Fruit fly (Drosophila melanogaster): ENCODE measurements around the gene mei-217.

The mei-217 gene

dm6 chrX:17146529-17146928 lies 3.7 kb upstream of the mei-217 start:
- peak; percentile 57 for TF ChIP-seq sens (GFP tag)
- TF ChIP-seq CG15514 (GFP tag; optimal IDR thresholded peaks at IDR 0.05), result no peak

dm6 chrX:17132685-17133084 lies 10.1 kb downstream of the mei-217 start:
- no peak for TF ChIP-seq zen (tag; optimal IDR thresholded peaks at IDR 0.05)
- TF ChIP-seq CG11696 (GFP tag; IDR thresholded peaks at IDR 0.05), result no peak
- peak; percentile 14 for TF ChIP-seq PHDP (tag; optimal IDR thresholded peaks at IDR 0.05)
- peak; percentile 41; the same call in 1 of the 2 replicates for TF ChIP-seq CG32532 (GFP tag; IDR thresholded peaks at IDR 0.05)
- TF ChIP-seq CG3281 (GFP tag; optimal IDR thresholded peaks at IDR 0.05), result peak; percentile 56
- TF ChIP-seq dysf (GFP tag; IDR thresholded peaks at IDR 0.05), result peak; percentile 39; the same call in 2 of the 3 replicates
- no peak for TF ChIP-seq Atf-2 (GFP tag; optimal IDR thresholded peaks at IDR 0.05)
- TF ChIP-seq Rx (GFP tag; IDR thresholded peaks at IDR 0.05), result no peak
- TF ChIP-seq CG10366 (GFP tag; IDR thresholded peaks at IDR 0.05), result no peak
- no peak for TF ChIP-seq trh (GFP tag; optimal IDR thresholded peaks at IDR 0.05)
- no peak for TF ChIP-seq jing (GFP tag; optimal IDR thresholded peaks at IDR 0.05)
- peak; percentile 9 for TF ChIP-seq fd3F (GFP tag; optimal IDR thresholded peaks at IDR 0.05)
- TF ChIP-seq CG12071 (GFP tag; optimal IDR thresholded peaks at IDR 0.05), result no peak
- no peak for TF ChIP-seq lilli (GFP tag; optimal IDR thresholded peaks at IDR 0.05)
- peak; percentile 53 for TF ChIP-seq CG13424 (tag; optimal IDR thresholded peaks at IDR 0.05)
- TF ChIP-seq tio (GFP tag; optimal IDR thresholded peaks at IDR 0.05), result no peak
- no peak for TF ChIP-seq Asciz (GFP tag; optimal IDR thresholded peaks at IDR 0.05)
- no peak for TF ChIP-seq CG33213 (GFP tag; optimal IDR thresholded peaks at IDR 0.05)
- no peak for TF ChIP-seq CG13624 (GFP tag; optimal IDR thresholded peaks at IDR 0.05)
- no peak for TF ChIP-seq Stat92E (GFP tag; optimal IDR thresholded peaks at IDR 0.05)
- no peak for TF ChIP-seq nmo (GFP tag; optimal IDR thresholded peaks at IDR 0.05)
- no peak for TF ChIP-seq CG7786 (GFP tag; optimal IDR thresholded peaks at IDR 0.05)
- peak; percentile 37 for TF ChIP-seq cwo (GFP tag; optimal IDR thresholded peaks at IDR 0.05)
- TF ChIP-seq Sry-β (GFP tag; optimal IDR thresholded peaks at IDR 0.05), result no peak
- peak; percentile 13 for TF ChIP-seq CG12659 (GFP tag; optimal IDR thresholded peaks at IDR 0.05)
- peak; percentile 18 for TF ChIP-seq CG4424 (GFP tag; optimal IDR thresholded peaks at IDR 0.05)
- peak; percentile 33 for TF ChIP-seq Sox100B (GFP tag; optimal IDR thresholded peaks at IDR 0.05)
- TF ChIP-seq Neu2 (GFP tag; optimal IDR thresholded peaks at IDR 0.05; ENCODE audit: borderline replicate concordance), result no peak
- TF ChIP-seq CG2889 (GFP tag; IDR thresholded peaks at IDR 0.05), result no peak
- no peak for TF ChIP-seq Ada2b (GFP tag; IDR thresholded peaks at IDR 0.05)
- TF ChIP-seq Fer1 (GFP tag; optimal IDR thresholded peaks at IDR 0.05), result peak; percentile 5
- no peak for TF ChIP-seq her (GFP tag; optimal IDR thresholded peaks at IDR 0.05)
- no peak for TF ChIP-seq Hr39 (optimal IDR thresholded peaks at IDR 0.05)
- TF ChIP-seq CG5180 (GFP tag; optimal IDR thresholded peaks at IDR 0.05), result no peak
- no peak for TF ChIP-seq dan (GFP tag; IDR thresholded peaks at IDR 0.05)
- no peak for TF ChIP-seq ham (GFP tag; IDR thresholded peaks at IDR 0.05)
- no peak for TF ChIP-seq tap (tag; optimal IDR thresholded peaks at IDR 0.05)
- TF ChIP-seq row (GFP tag; IDR thresholded peaks at IDR 0.05), result peak; percentile 15; the same call in 1 of the 3 replicates
- no peak for TF ChIP-seq Dfd (GFP tag; optimal IDR thresholded peaks at IDR 0.05)
- TF ChIP-seq CG6689 (GFP tag; IDR thresholded peaks at IDR 0.05), result peak; percentile 24; the same call in 1 of the 2 replicates
- TF ChIP-seq CG11456 (GFP tag; IDR thresholded peaks at IDR 0.05), result no peak
- peak; percentile 37; the same call in 1 of the 2 replicates for TF ChIP-seq sob (GFP tag; IDR thresholded peaks at IDR 0.05)
- TF ChIP-seq CG15011 (GFP tag; optimal IDR thresholded peaks at IDR 0.05), result no peak
